Worm (Caenorhabditis elegans) whole organism, L2 larva: ENCODE data around the gene T06D8.10.

Source experiments
- ZK546.5 ChIP-seq: sonication (generic microtip); optimal IDR thresholded peaks from 2 replicates; lab custom pipeline; 2017; ENCODE audit warnings: missing biosample characterization, missing genetic modification characterization
- aly-2 ChIP-seq: fragments of 150-350 bp; optimal IDR thresholded peaks from 2 replicates; lab custom pipeline; 2014; ENCODE audit warnings: missing biosample characterization, missing genetic modification characterization
- blmp-1 ChIP-seq: sonication (generic microtip); optimal IDR thresholded peaks from 2 replicates; lab custom pipeline; 2017; ENCODE audit warnings: missing genetic modification characterization, mild to moderate bottlenecking, missing compliant biosample characterization, antibody characterized with exemption, moderate library complexity; ENCODE audit not compliant: insufficient read depth
- ceh-82 ChIP-seq: fragments of 150-350 bp; optimal IDR thresholded peaks from 2 replicates; lab custom pipeline; 2014; ENCODE audit warnings: missing biosample characterization, missing genetic modification characterization
- lin-11 ChIP-seq: fragments of 150-350 bp; sonication (generic microtip); optimal IDR thresholded peaks from 2 replicates; lab custom pipeline; 2014; ENCODE audit warnings: missing biosample characterization, missing genetic modification characterization, inconsistent platforms, mixed read lengths
- lsy-2 ChIP-seq, 2 experiments: fragments of 150-350 bp in 1 of 2; sonication (generic microtip) in 1 of 2; optimal IDR thresholded peaks; 2 replicates each; lab custom pipeline; 2014 to 2017; ENCODE audit warnings: missing biosample characterization in 2 of 2, missing genetic modification characterization in 2 of 2
- mbf-1 ChIP-seq: sonication (generic microtip); optimal IDR thresholded peaks from 2 replicates; lab custom pipeline; 2017; ENCODE audit warnings: missing biosample characterization, missing genetic modification characterization
- mdl-1 ChIP-seq, 2 experiments: fragments of 150-350 bp in 1 of 2; sonication (generic microtip) in 1 of 2; optimal IDR thresholded peaks; 2 replicates each; lab custom pipeline; 2017; ENCODE audit warnings: missing biosample characterization in 2 of 2, missing genetic modification characterization in 2 of 2
- nhr-77 ChIP-seq: fragments of 150-350 bp; optimal IDR thresholded peaks from 2 replicates; lab custom pipeline; 2014; ENCODE audit warnings: missing biosample characterization, missing genetic modification characterization
- unc-39 ChIP-seq: fragments of 150-350 bp; optimal IDR thresholded peaks from 2 replicates; lab custom pipeline; 2014; ENCODE audit warnings: missing biosample characterization, missing genetic modification characterization
- unc-62 ChIP-seq: fragments of 150-350 bp; optimal IDR thresholded peaks from 2 replicates; lab custom pipeline; 2014; ENCODE audit warnings: missing biosample characterization, missing genetic modification reagents, missing genetic modification characterization

ce11 chrII:11293433-11293832, 46.1 kb upstream of the T06D8.10 start, which contains the start of gene C47G2.4:
- TF ChIP-seq unc-39 (tag; lab: Kevin White, UChicago) (no peak), ceh-82 (tag; lab: Kevin White, UChicago) (no peak), unc-62 (no peak), mdl-1 (tag; optimal IDR thresholded peaks at IDR 0.05; lab: Kevin White, UChicago) (no peak), blmp-1 (peak; percentile 34), nhr-77 (no peak), aly-2 (tag; lab: Kevin White, UChicago) (no peak), lin-11 (tag; lab: Kevin White, UChicago) (peak; percentile 27), mbf-1 (no peak), lsy-2 (tag; optimal IDR thresholded peaks at IDR 0.05; lab: Kevin White, UChicago) (peak; percentile 37 to 79), ZK546.5 (no peak)
